Worm (Caenorhabditis elegans): ENCODE results near the gene fbxb-63.

The fbxb-63 gene

DNA sequence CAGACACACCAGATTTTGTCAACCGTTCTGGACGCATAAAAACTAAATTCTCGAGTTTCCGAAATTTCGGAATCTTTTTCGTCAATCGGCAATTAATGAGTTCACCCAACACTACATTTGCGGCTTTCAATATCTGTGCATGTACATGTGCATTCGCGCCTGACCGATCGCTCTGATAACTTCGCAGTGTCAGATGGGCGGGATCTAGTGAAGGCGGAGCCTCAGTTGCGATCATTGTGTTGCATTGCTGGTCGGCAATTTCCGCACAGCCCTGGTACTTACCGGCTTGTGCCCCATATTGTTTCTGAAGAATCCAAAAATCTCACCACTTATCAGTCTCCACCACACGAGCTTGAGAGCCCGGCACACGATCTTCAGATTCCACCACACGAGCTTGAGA, 42.8 kb downstream of the fbxb-63 start:
- TF ChIP-seq lsy-12 (tag; optimal IDR thresholded peaks at IDR 0.05): no peak
- no peak for TF ChIP-seq sea-2 (GFP tag; optimal IDR thresholded peaks at IDR 0.05)
- TF ChIP-seq egl-27 (tag; optimal IDR thresholded peaks at IDR 0.05): no peak
- TF ChIP-seq fos-1 (tag; optimal IDR thresholded peaks at IDR 0.05): no peak
- TF ChIP-seq unc-39 (tag; optimal IDR thresholded peaks at IDR 0.05): no peak
- no peak for TF ChIP-seq fkh-10 (GFP tag; optimal IDR thresholded peaks at IDR 0.05)
- no peak for TF ChIP-seq ceh-28 (tag; optimal IDR thresholded peaks at IDR 0.05)
- TF ChIP-seq ama-1 (optimal IDR thresholded peaks at IDR 0.05): no peak
- TF ChIP-seq nhr-76 (tag; optimal IDR thresholded peaks at IDR 0.05): no peak

DNA sequence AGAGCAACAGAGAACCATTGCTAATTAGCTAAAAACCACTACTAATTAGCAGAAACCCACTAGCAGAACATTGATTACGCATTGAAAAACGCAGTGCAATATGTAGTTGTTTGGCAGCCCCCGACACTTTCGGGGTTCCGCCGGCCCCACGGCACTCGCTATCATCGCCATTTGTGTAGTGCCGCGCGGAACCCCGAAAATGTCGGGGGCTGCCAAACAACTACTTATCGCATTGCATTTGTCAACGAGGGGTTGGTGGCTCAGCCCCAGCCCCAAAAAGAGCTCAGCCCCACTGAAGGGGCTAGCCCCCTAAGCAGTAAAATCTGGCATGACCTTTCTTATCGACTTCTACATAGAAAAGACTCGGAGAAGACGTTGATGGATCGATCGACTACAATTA, 44.1 kb downstream of the fbxb-63 start:
- TF ChIP-seq unc-39 (tag; optimal IDR thresholded peaks at IDR 0.05): no peak
- TF ChIP-seq ceh-16 (tag; optimal IDR thresholded peaks at IDR 0.05): no peak

DNA sequence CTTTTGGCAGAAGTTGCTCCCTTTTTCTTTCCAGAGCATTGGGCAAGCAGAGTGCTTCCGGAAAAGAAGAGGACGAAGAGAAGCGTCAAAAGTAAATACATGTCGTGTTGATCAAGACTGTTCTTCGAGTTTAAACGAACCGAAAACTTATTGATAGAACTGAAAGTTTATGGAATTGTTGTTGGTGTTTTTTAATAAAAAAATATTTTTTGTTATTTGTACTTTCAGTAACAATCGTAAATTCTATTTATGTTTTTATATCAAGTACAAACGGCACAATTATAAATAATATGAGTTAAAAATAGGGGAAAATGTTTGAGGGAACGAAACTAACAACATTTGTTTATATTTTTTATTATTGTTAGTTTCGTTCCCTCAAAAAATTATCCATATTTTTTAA, 45.9 kb downstream of the fbxb-63 start, which contains the start of gene F21D9.3:
Gene F21D9.3, minus strand, starts transcription at position 101 of the 400 bp plus-strand sequence.
- TF ChIP-seq mdl-1 (tag; optimal IDR thresholded peaks at IDR 0.05): no peak
- TF ChIP-seq ceh-16 (tag; optimal IDR thresholded peaks at IDR 0.05): no peak
- TF ChIP-seq nhr-11 (tag; optimal IDR thresholded peaks at IDR 0.05): no peak
- TF ChIP-seq nhr-28 (tag; optimal IDR thresholded peaks at IDR 0.05): no peak
- TF ChIP-seq ztf-11 (tag; optimal IDR thresholded peaks at IDR 0.05): no peak
- no peak for TF ChIP-seq fos-1 (tag; optimal IDR thresholded peaks at IDR 0.05)
- TF ChIP-seq skn-1 (tag; optimal IDR thresholded peaks at IDR 0.05): no peak
- no peak for TF ChIP-seq hmg-11 (tag; optimal IDR thresholded peaks at IDR 0.05)
- TF ChIP-seq elt-2 (tag; optimal IDR thresholded peaks at IDR 0.05): no peak
- TF ChIP-seq sea-2 (GFP tag; optimal IDR thresholded peaks at IDR 0.05): no peak
- TF ChIP-seq tbx-2 (tag; optimal IDR thresholded peaks at IDR 0.05): no peak
- no peak for TF ChIP-seq daf-12 (tag; optimal IDR thresholded peaks at IDR 0.05)
- no peak for TF ChIP-seq ceh-28 (tag; optimal IDR thresholded peaks at IDR 0.05)
- TF ChIP-seq elt-3 (tag; optimal IDR thresholded peaks at IDR 0.05): no peak
- no peak for TF ChIP-seq nfya-1 (tag; optimal IDR thresholded peaks at IDR 0.05; ENCODE audit: insufficient read depth)
- no peak for TF ChIP-seq fkh-10 (GFP tag; optimal IDR thresholded peaks at IDR 0.05)
- TF ChIP-seq snpc-4 (tag; optimal IDR thresholded peaks at IDR 0.05): no peak
- no peak for TF ChIP-seq egl-5 (tag; optimal IDR thresholded peaks at IDR 0.05)
- no peak for TF ChIP-seq nhr-25 (tag; optimal IDR thresholded peaks at IDR 0.05)
- TF ChIP-seq aly-2 (tag; optimal IDR thresholded peaks at IDR 0.05): no peak

DNA sequence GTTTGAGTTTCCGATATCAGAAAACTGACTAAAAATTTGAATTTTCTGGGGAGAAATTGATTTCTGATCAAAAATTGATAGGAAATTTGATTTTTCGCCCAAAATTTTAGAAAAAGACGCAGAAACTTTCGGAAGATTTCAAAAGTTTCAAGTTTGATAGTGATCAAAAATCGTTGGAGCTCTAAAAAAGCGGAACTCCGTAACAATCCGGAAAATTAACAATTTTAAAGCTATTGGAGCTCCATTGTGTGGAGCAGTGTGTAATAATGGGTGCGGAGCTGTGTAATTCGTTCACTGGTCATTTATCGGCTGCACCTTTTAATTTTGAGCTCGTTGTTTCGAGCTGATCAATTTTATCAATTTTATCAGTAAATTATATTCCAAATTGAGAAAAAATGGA, 50.0 kb downstream of the fbxb-63 start, which contains the start of gene F21D9.4:
Gene F21D9.4, plus strand, starts transcription at position 301 of the 400 bp plus-strand sequence.
- TF ChIP-seq elt-3 (tag; optimal IDR thresholded peaks at IDR 0.05): no peak
- no peak for TF ChIP-seq tbx-2 (tag; optimal IDR thresholded peaks at IDR 0.05)
- TF ChIP-seq nhr-12 (tag; optimal IDR thresholded peaks at IDR 0.05): no peak
- no peak for TF ChIP-seq lsy-12 (tag; optimal IDR thresholded peaks at IDR 0.05)
- no peak for TF ChIP-seq nhr-77 (tag; optimal IDR thresholded peaks at IDR 0.05)
- TF ChIP-seq eor-1 (tag; optimal IDR thresholded peaks at IDR 0.05): no peak
- no peak for TF ChIP-seq lin-39 (tag; optimal IDR thresholded peaks at IDR 0.05)
- TF ChIP-seq nfya-1 (tag; optimal IDR thresholded peaks at IDR 0.05; ENCODE audit: insufficient read depth): no peak
- no peak for TF ChIP-seq sea-2 (GFP tag; optimal IDR thresholded peaks at IDR 0.05)
- TF ChIP-seq fkh-2 (tag; optimal IDR thresholded peaks at IDR 0.05): no peak
- TF ChIP-seq ceh-9 (tag; optimal IDR thresholded peaks at IDR 0.05): no peak
- TF ChIP-seq fkh-10 (GFP tag; optimal IDR thresholded peaks at IDR 0.05): no peak
- no peak for TF ChIP-seq egl-27 (tag; optimal IDR thresholded peaks at IDR 0.05)
- TF ChIP-seq pha-4 (tag; optimal IDR thresholded peaks at IDR 0.05): no peak
- TF ChIP-seq nhr-25 (tag; optimal IDR thresholded peaks at IDR 0.05): no peak
- TF ChIP-seq ZK546.5 (tag; optimal IDR thresholded peaks at IDR 0.05): no peak
- TF ChIP-seq nhr-237 (tag; optimal IDR thresholded peaks at IDR 0.05): no peak
- no peak for TF ChIP-seq elt-2 (tag; optimal IDR thresholded peaks at IDR 0.05)
